Worm (Caenorhabditis elegans) whole organism, mixed stage, embryonic: ENCODE data around the gene pola-1.
A peak's percentile ranks its signal among the peaks of the same experiment; 100 is the strongest.

Experiments
- M03D4.4 ChIP-seq: sonication (generic microtip); optimal IDR thresholded peaks from 2 replicates; lab custom pipeline; 2017; ENCODE audit warnings: mild to moderate bottlenecking, missing genetic modification characterization, missing compliant biosample characterization
- bed-3 ChIP-seq: fragments of 200-800 bp; sonication (Bioruptor generic); optimal IDR thresholded peaks from 3 replicates; lab custom pipeline; 2018; ENCODE audit warnings: mild to moderate bottlenecking, missing genetic modification characterization, moderate library complexity, missing compliant biosample characterization
- blmp-1 ChIP-seq: fragments of 150-350 bp; optimal IDR thresholded peaks from 2 replicates; lab custom pipeline; 2014; ENCODE audit warnings: missing biosample characterization, missing genetic modification characterization
- ceh-39 ChIP-seq: fragments of 150-350 bp; optimal IDR thresholded peaks from 2 replicates; lab custom pipeline; 2014; ENCODE audit warnings: missing biosample characterization, missing genetic modification characterization
- ceh-43 ChIP-seq: fragments of 200-800 bp; sonication (Bioruptor generic); optimal IDR thresholded peaks from 2 replicates; lab custom pipeline; 2018; ENCODE audit warnings: mild to moderate bottlenecking, missing genetic modification characterization, moderate library complexity, missing compliant biosample characterization
- ceh-83 ChIP-seq: fragments of 200-800 bp; sonication (Bioruptor generic); optimal IDR thresholded peaks from 2 replicates; lab custom pipeline; 2018; ENCODE audit warnings: mild to moderate bottlenecking, missing genetic modification characterization, missing compliant biosample characterization
- ces-1 ChIP-seq: fragments of 150-350 bp; optimal IDR thresholded peaks from 2 replicates; lab custom pipeline; 2014; ENCODE audit warnings: missing biosample characterization, missing genetic modification reagents, missing genetic modification characterization
- cnd-1 ChIP-seq: fragments of 200-800 bp; sonication (Bioruptor generic); optimal IDR thresholded peaks from 2 replicates; lab custom pipeline; 2018; ENCODE audit warnings: mild to moderate bottlenecking, missing genetic modification characterization, missing compliant biosample characterization
- drap-1 ChIP-seq: fragments of 200-800 bp; sonication (Bioruptor generic); optimal IDR thresholded peaks from 3 replicates; lab custom pipeline; 2018; ENCODE audit warnings: mild to moderate bottlenecking, missing genetic modification characterization, missing compliant biosample characterization
- elt-1 ChIP-seq: sonication (generic microtip); optimal IDR thresholded peaks from 2 replicates; lab custom pipeline; 2017; ENCODE audit warnings: missing genetic modification characterization, mild to moderate bottlenecking, missing compliant biosample characterization, antibody characterized with exemption, moderate library complexity, borderline replicate concordance; ENCODE audit not compliant: insufficient read depth
- elt-3 ChIP-seq: fragments of 150-350 bp; optimal IDR thresholded peaks from 2 replicates; lab custom pipeline; 2014; ENCODE audit warnings: missing biosample characterization, missing genetic modification characterization
- flh-1 ChIP-seq: fragments of 200-800 bp; sonication (Bioruptor generic); optimal IDR thresholded peaks from 2 replicates; lab custom pipeline; 2018; ENCODE audit warnings: mild to moderate bottlenecking, missing genetic modification characterization, moderate library complexity, missing compliant biosample characterization
- ham-2 ChIP-seq: fragments of 200-800 bp; sonication (Bioruptor generic); optimal IDR thresholded peaks from 2 replicates; lab custom pipeline; 2018; ENCODE audit warnings: mild to moderate bottlenecking, missing genetic modification characterization, missing compliant biosample characterization
- hlh-1 ChIP-seq: fragments of 150-350 bp; optimal IDR thresholded peaks from 2 replicates; lab custom pipeline; 2014; ENCODE audit warnings: missing biosample characterization, missing genetic modification reagents, missing genetic modification characterization
- lin-13 ChIP-seq: fragments of 150-350 bp; optimal IDR thresholded peaks from 2 replicates; lab custom pipeline; 2014; ENCODE audit warnings: missing biosample characterization, missing genetic modification characterization
- lin-32 ChIP-seq: fragments of 200-800 bp; sonication (Bioruptor generic); optimal IDR thresholded peaks from 2 replicates; lab custom pipeline; 2018; ENCODE audit warnings: mild to moderate bottlenecking, missing genetic modification characterization, missing compliant biosample characterization
- lsy-2 ChIP-seq: fragments of 150-350 bp; optimal IDR thresholded peaks from 2 replicates; lab custom pipeline; 2014; ENCODE audit warnings: missing biosample characterization, missing genetic modification characterization
- mab-5 ChIP-seq: fragments of 150-350 bp; optimal IDR thresholded peaks from 2 replicates; lab custom pipeline; 2014; ENCODE audit warnings: missing biosample characterization, missing genetic modification characterization
- mep-1 ChIP-seq: fragments of 150-350 bp; optimal IDR thresholded peaks from 2 replicates; lab custom pipeline; 2017; ENCODE audit warnings: missing biosample characterization, missing genetic modification reagents, missing genetic modification characterization, inconsistent platforms
- mls-2 ChIP-seq: sonication (generic microtip); optimal IDR thresholded peaks from 2 replicates; lab custom pipeline; 2016; ENCODE audit warnings: mild to moderate bottlenecking, missing genetic modification characterization, moderate library complexity, missing compliant biosample characterization
- nhr-12 ChIP-seq: fragments of 150-350 bp; optimal IDR thresholded peaks from 2 replicates; lab custom pipeline; 2014; ENCODE audit warnings: missing biosample characterization, missing genetic modification characterization
- nhr-2 ChIP-seq: fragments of 150-350 bp; optimal IDR thresholded peaks from 2 replicates; lab custom pipeline; 2014; ENCODE audit warnings: missing biosample characterization, missing genetic modification characterization
- nhr-237 ChIP-seq: fragments of 150-350 bp; optimal IDR thresholded peaks from 2 replicates; lab custom pipeline; 2014; ENCODE audit warnings: missing biosample characterization, missing genetic modification characterization
- nhr-28 ChIP-seq: fragments of 150-350 bp; optimal IDR thresholded peaks from 2 replicates; lab custom pipeline; 2014; ENCODE audit warnings: missing biosample characterization, missing genetic modification characterization
- nhr-76 ChIP-seq: sonication (generic microtip); optimal IDR thresholded peaks from 2 replicates; lab custom pipeline; 2017; ENCODE audit warnings: missing biosample characterization, missing genetic modification characterization
- pha-4 ChIP-seq: fragments of 150-350 bp; optimal IDR thresholded peaks from 2 replicates; lab custom pipeline; 2018; ENCODE audit warnings: missing biosample characterization, missing genetic modification reagents, missing genetic modification characterization
- sem-2 ChIP-seq: fragments of 200-800 bp; sonication (Bioruptor generic); optimal IDR thresholded peaks from 2 replicates; lab custom pipeline; 2018; ENCODE audit warnings: mild to moderate bottlenecking, missing genetic modification characterization, missing compliant biosample characterization
- snpc-4 ChIP-seq: fragments of 150-350 bp; optimal IDR thresholded peaks from 2 replicates; lab custom pipeline; 2014; ENCODE audit warnings: missing biosample characterization, missing genetic modification characterization
- sptf-1 ChIP-seq: sonication (generic microtip); optimal IDR thresholded peaks from 2 replicates; lab custom pipeline; 2017; ENCODE audit warnings: mild to moderate bottlenecking, missing genetic modification characterization, moderate library complexity, missing compliant biosample characterization
- tbx-8 ChIP-seq: fragments of 200-800 bp; sonication (Bioruptor generic); optimal IDR thresholded peaks from 2 replicates; lab custom pipeline; 2018; ENCODE audit warnings: mild to moderate bottlenecking, missing genetic modification characterization, moderate library complexity, missing compliant biosample characterization
- unc-120 ChIP-seq: sonication (generic microtip); optimal IDR thresholded peaks from 2 replicates; lab custom pipeline; 2017; ENCODE audit warnings: missing genetic modification characterization, missing compliant biosample characterization; ENCODE audit not compliant: poor library complexity, severe bottlenecking
- unc-39 ChIP-seq: fragments of 150-350 bp; optimal IDR thresholded peaks from 2 replicates; lab custom pipeline; 2014; ENCODE audit warnings: missing biosample characterization, missing genetic modification characterization
- unc-62 ChIP-seq: fragments of 150-350 bp; optimal IDR thresholded peaks from 2 replicates; lab custom pipeline; 2014; ENCODE audit warnings: missing biosample characterization, missing genetic modification reagents, missing genetic modification characterization
- zip-8 ChIP-seq: fragments of 150-350 bp; optimal IDR thresholded peaks from 2 replicates; lab custom pipeline; 2014; ENCODE audit warnings: missing biosample characterization, missing genetic modification characterization
- ztf-11 ChIP-seq: fragments of 150-350 bp; optimal IDR thresholded peaks from 2 replicates; lab custom pipeline; 2014; ENCODE audit warnings: missing biosample characterization, missing genetic modification characterization

pola-1 gene

ce11 chrIII:11115956-11116355, 26.3 kb upstream of the pola-1 start:
- TF ChIP-seq drap-1 (no peak), M03D4.4 (tag; lab: Kevin White, UChicago) (no peak), cnd-1 (tag; lab: Kevin White, UChicago) (no peak), hlh-1 (tag; lab: Kevin White, UChicago) (no peak), nhr-28 (no peak), pha-4 (tag; lab: Kevin White, UChicago) (no peak), unc-120 (tag; lab: Kevin White, UChicago) (no peak), elt-1 (tag; lab: Kevin White, UChicago) (no peak), ceh-43 (no peak), bed-3 (no peak), ces-1 (GFP tag; lab: Kevin White, UChicago) (no peak), sem-2 (GFP tag; lab: Kevin White, UChicago) (no peak), ceh-83 (GFP tag; lab: Kevin White, UChicago) (no peak), elt-3 (no peak), ceh-39 (no peak), ham-2 (GFP tag; lab: Kevin White, UChicago) (no peak), unc-62 (GFP tag; lab: Kevin White, UChicago) (no peak)

ce11 chrIII:11119176-11119853, 22.9 kb upstream of the pola-1 start, which contains the start of the genes sup-35 and Y48A6C.4:
Gene sup-35 (minus strand): TSS chrIII:11119226.
Gene Y48A6C.4 (plus strand): TSS chrIII:11119803.
- peak; percentile 26 for TF ChIP-seq cnd-1 (tag; lab: Kevin White, UChicago)
- TF ChIP-seq M03D4.4 (tag; lab: Kevin White, UChicago), result no peak
- TF ChIP-seq mls-2, result peak; percentile 66
- peak; percentile 89 for TF ChIP-seq mep-1
- TF ChIP-seq ceh-39, result peak; percentile 82
- no peak for TF ChIP-seq nhr-2 (tag; lab: Kevin White, UChicago)
- TF ChIP-seq elt-1 (tag; lab: Kevin White, UChicago), result no peak
- TF ChIP-seq unc-62 (GFP tag; lab: Kevin White, UChicago), result no peak
- TF ChIP-seq unc-120 (tag; lab: Kevin White, UChicago), result peak; percentile 59
- peak; percentile 11 for TF ChIP-seq hlh-1 (tag; lab: Kevin White, UChicago)
- peak; percentile 40 for TF ChIP-seq drap-1
- peak; percentile 46 for TF ChIP-seq lin-13 (tag; lab: Kevin White, UChicago)
- TF ChIP-seq flh-1, result no peak
- no peak for TF ChIP-seq zip-8 (tag; lab: Kevin White, UChicago)
- TF ChIP-seq lsy-2 (tag; lab: Kevin White, UChicago), result peak; percentile 38
- peak; percentile 87 for TF ChIP-seq nhr-237 (tag; lab: Kevin White, UChicago)
- peak; percentile 12 for TF ChIP-seq elt-3
- no peak for TF ChIP-seq snpc-4 (tag; lab: Kevin White, UChicago)
- peak; percentile 60 for TF ChIP-seq ceh-83 (GFP tag; lab: Kevin White, UChicago)
- no peak for TF ChIP-seq pha-4 (tag; lab: Kevin White, UChicago)
- no peak for TF ChIP-seq sem-2 (GFP tag; lab: Kevin White, UChicago)
- TF ChIP-seq ztf-11 (tag; lab: Kevin White, UChicago), result no peak
- TF ChIP-seq ham-2 (GFP tag; lab: Kevin White, UChicago), result no peak
- peak; percentile 40 for TF ChIP-seq ceh-43
- TF ChIP-seq blmp-1 (tag; lab: Kevin White, UChicago), result no peak
- TF ChIP-seq bed-3, result peak; percentile 39
- TF ChIP-seq tbx-8, result peak; percentile 35
- no peak for TF ChIP-seq nhr-28
- TF ChIP-seq lin-32 (GFP tag; lab: Kevin White, UChicago), result peak; percentile 29
- TF ChIP-seq nhr-76 (tag; lab: Kevin White, UChicago), result no peak
- peak; percentile 75 for TF ChIP-seq sptf-1
- TF ChIP-seq ces-1 (GFP tag; lab: Kevin White, UChicago), result peak; percentile 90
- no peak for TF ChIP-seq nhr-12 (tag; lab: Kevin White, UChicago)
- TF ChIP-seq mab-5 (tag; lab: Kevin White, UChicago), result no peak
- no peak for TF ChIP-seq unc-39 (tag; lab: Kevin White, UChicago)

ce11 chrIII:11123844-11124243, 18.4 kb upstream of the pola-1 start:
- TF ChIP-seq unc-39 (tag; lab: Kevin White, UChicago) (no peak), ces-1 (GFP tag; lab: Kevin White, UChicago) (no peak), ham-2 (GFP tag; lab: Kevin White, UChicago) (no peak), lin-32 (GFP tag; lab: Kevin White, UChicago) (no peak), sem-2 (GFP tag; lab: Kevin White, UChicago) (no peak), snpc-4 (tag; lab: Kevin White, UChicago) (no peak), zip-8 (tag; lab: Kevin White, UChicago) (no peak), nhr-2 (tag; lab: Kevin White, UChicago) (no peak), elt-1 (tag; lab: Kevin White, UChicago) (no peak), mab-5 (tag; lab: Kevin White, UChicago) (no peak), unc-62 (GFP tag; lab: Kevin White, UChicago) (no peak), ceh-39 (no peak), ceh-43 (no peak), bed-3 (no peak), hlh-1 (tag; lab: Kevin White, UChicago) (no peak)
